Fruit fly (Drosophila melanogaster): ENCODE measurements around the gene srw.

srw gene

DNA sequence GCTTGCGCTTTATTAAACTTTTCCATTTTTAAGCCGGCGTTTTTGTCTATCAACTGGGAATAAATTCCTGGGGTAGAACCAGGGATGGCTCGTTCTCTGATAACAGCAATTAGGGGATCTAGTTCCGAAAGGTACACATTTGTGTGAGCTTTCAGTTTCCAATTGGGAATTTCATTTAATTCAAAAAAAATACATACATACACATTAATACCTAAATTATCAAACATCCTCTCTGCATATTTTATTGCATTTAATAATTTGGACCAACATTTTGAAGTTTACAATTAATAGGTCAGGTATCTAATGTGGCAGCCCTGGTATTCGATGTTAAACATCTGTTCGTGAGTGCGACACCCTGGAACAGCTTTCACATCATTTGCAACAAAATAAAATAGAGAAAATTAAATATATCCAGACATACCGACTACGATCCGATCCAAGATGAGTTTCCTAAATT, 24.1 kb downstream of the srw start, which contains the start of the genes CG15011 and CG1309 (continued):
- TF ChIP-seq run (tag; optimal IDR thresholded peaks at IDR 0.05) (peak; percentile 39), CG14441 (GFP tag; IDR thresholded peaks at IDR 0.05) (peak; percentile 83), nerfin-1 (tag; optimal IDR thresholded peaks at IDR 0.05) (peak; percentile 93), CG16863 (GFP tag; optimal IDR thresholded peaks at IDR 0.05) (peak; percentile 83), CG33213 (GFP tag; optimal IDR thresholded peaks at IDR 0.05) (peak; percentile 75), mam (GFP tag; optimal IDR thresholded peaks at IDR 0.05) (peak; percentile 91), CG6791 (GFP tag; IDR thresholded peaks at IDR 0.05; ENCODE audit: partially characterized antibody) (no peak), dati (GFP tag; IDR thresholded peaks at IDR 0.05) (no peak), Rfx (GFP tag; IDR thresholded peaks at IDR 0.05) (peak; percentile 82; the same call in 1 of the 2 replicates), lola (GFP tag; optimal IDR thresholded peaks at IDR 0.05) (peak in 1 of 3 experiments; percentile 87), tna (GFP tag; IDR thresholded peaks at IDR 0.05; ENCODE audit: partially characterized antibody) (no peak), CG42726 (GFP tag; IDR thresholded peaks at IDR 0.05; ENCODE audit: partially characterized antibody) (no peak), CG17612 (GFP tag; IDR thresholded peaks at IDR 0.05) (0 out of 2 replicates have a peak, but pooled peaks have one; percentile 6), CG8290 (GFP tag; optimal IDR thresholded peaks at IDR 0.05) (peak; percentile 73), CG8290 (tag; optimal IDR thresholded peaks at IDR 0.05) (peak; percentile 41 to 78), CG4282 (GFP tag; optimal IDR thresholded peaks at IDR 0.05) (no peak), chn (GFP tag; optimal IDR thresholded peaks at IDR 0.05) (peak; percentile 91), CG9215 (GFP tag; IDR thresholded peaks at IDR 0.05) (peak; percentile 73), vnd (GFP tag; IDR thresholded peaks at IDR 0.05; ENCODE audit: partially characterized antibody) (no peak), MESR4 (GFP tag; optimal IDR thresholded peaks at IDR 0.05) (peak; percentile 63), CG6765 (GFP tag; optimal IDR thresholded peaks at IDR 0.05) (peak; percentile 0), CG34376 (GFP tag; optimal IDR thresholded peaks at IDR 0.05) (peak; percentile 86), CG11247 (GFP tag; IDR thresholded peaks at IDR 0.05) (peak; percentile 56; the same call in 1 of the 2 replicates), CG4617 (GFP tag; optimal IDR thresholded peaks at IDR 0.05; ENCODE audit: borderline replicate concordance) (peak; percentile 91), psq (GFP tag; optimal IDR thresholded peaks at IDR 0.05) (peak; percentile 57), CG3065 (GFP tag; optimal IDR thresholded peaks at IDR 0.05) (peak; percentile 54), CG2875 (GFP tag; optimal IDR thresholded peaks at IDR 0.05) (peak; percentile 28), fd3F (GFP tag; optimal IDR thresholded peaks at IDR 0.05) (peak; percentile 73), disco-r (GFP tag; optimal IDR thresholded peaks at IDR 0.05) (peak; percentile 71), tgo (GFP tag; IDR thresholded peaks at IDR 0.05) (peak; percentile 57; the same call in 2 of the 3 replicates), CG8924 (tag; optimal IDR thresholded peaks at IDR 0.05) (peak; percentile 84), ttk (GFP tag; IDR thresholded peaks at IDR 0.05) (peak; percentile 79), knrl (GFP tag; IDR thresholded peaks at IDR 0.05; ENCODE audit: partially characterized antibody) (peak; percentile 69), CTCF (GFP tag; optimal IDR thresholded peaks at IDR 0.05) (no peak), wek (GFP tag; optimal IDR thresholded peaks at IDR 0.05) (no peak), inv (GFP tag; IDR thresholded peaks at IDR 0.05; ENCODE audit: partially characterized antibody) (peak; percentile 39; the same call in 1 of the 2 replicates), pfk (GFP tag; optimal IDR thresholded peaks at IDR 0.05) (no peak), dimm (GFP tag; IDR thresholded peaks at IDR 0.05) (no peak), az2 (GFP tag; optimal IDR thresholded peaks at IDR 0.05) (peak; percentile 81), CG8765 (GFP tag; IDR thresholded peaks at IDR 0.05) (peak; percentile 43; the same call in 1 of the 2 replicates), CG7928 (GFP tag; optimal IDR thresholded peaks at IDR 0.05) (peak; percentile 100), sim (GFP tag; IDR thresholded peaks at IDR 0.05) (no peak), Sox100B (GFP tag; optimal IDR thresholded peaks at IDR 0.05) (peak; percentile 76), pros (GFP tag; optimal IDR thresholded peaks at IDR 0.05) (no peak), sob (GFP tag; IDR thresholded peaks at IDR 0.05) (peak; percentile 78), CG10267 (tag; optimal IDR thresholded peaks at IDR 0.05) (peak; percentile 81), Eip74EF (GFP tag; optimal IDR thresholded peaks at IDR 0.05) (peak in 1 of 2 experiments; percentile 53), CG3163 (GFP tag; optimal IDR thresholded peaks at IDR 0.05) (peak; percentile 63), CG6689 (GFP tag; IDR thresholded peaks at IDR 0.05) (peak; percentile 70), Max (GFP tag; optimal IDR thresholded peaks at IDR 0.05) (peak; percentile 84)
